Fruit fly (Drosophila melanogaster) Kc167 (cell line): ENCODE results near the gene CG18417.

Experiments
- Myc ChIP-seq: fragments of >200 bp; optimal IDR thresholded peaks from 2 replicates; lab custom pipeline; 2017; ENCODE audit warnings: missing external identifiers
- insv ChIP-seq: fragments of >200 bp; optimal IDR thresholded peaks from 3 replicates; lab custom pipeline; 2018; ENCODE audit warnings: missing external identifiers
- psq ChIP-seq: fragments of >200 bp; optimal IDR thresholded peaks from 2 replicates; lab custom pipeline; 2017; ENCODE audit warnings: missing external identifiers
- ttk ChIP-seq: sonication (Bioruptor generic); optimal IDR thresholded peaks from 2 replicates; lab custom pipeline; 2017; ENCODE audit warnings: missing external identifiers

CG18417 gene

DNA sequence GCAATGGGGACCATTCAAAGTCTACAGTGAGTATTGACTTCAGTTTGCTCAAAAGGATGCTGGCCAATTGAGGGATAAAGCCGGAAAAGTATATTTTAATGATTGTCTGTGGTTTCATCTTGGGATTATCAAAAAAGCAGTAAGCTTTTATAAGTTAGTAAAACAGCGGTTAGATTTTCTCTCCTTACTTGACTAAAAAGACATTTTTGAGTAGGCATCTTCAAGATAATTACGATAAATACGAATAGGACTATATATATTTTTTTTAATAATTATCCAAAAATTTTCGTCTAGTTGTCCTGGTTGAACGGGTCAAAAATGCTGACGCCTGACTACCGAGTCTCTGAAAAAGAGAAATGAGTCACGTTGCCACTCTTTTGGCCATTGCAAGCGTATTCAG, 50.7 kb downstream of the CG18417 start, which contains the start of gene CG33278:
CG33278 (plus strand) TSS at position 301 of the 400 bp plus-strand sequence.
- TF ChIP-seq Myc (no peak), ttk (lab: Kevin White, UChicago) (no peak), insv (lab: Kevin White, UChicago) (no peak), psq (lab: Kevin White, UChicago) (no peak)
